Worm (Caenorhabditis elegans) whole organism, mixed stage, embryonic: ENCODE measurements around the gene C06A1.6.
A peak's percentile ranks its signal among the peaks of the same experiment; 100 is the strongest.

Experiments used
- M03D4.4 ChIP-seq: sonication (generic microtip); optimal IDR thresholded peaks from 2 replicates; lab custom pipeline; 2017; ENCODE audit warnings: mild to moderate bottlenecking, missing genetic modification characterization, missing compliant biosample characterization
- bed-3 ChIP-seq: fragments of 200-800 bp; sonication (Bioruptor generic); optimal IDR thresholded peaks from 3 replicates; lab custom pipeline; 2018; ENCODE audit warnings: mild to moderate bottlenecking, missing genetic modification characterization, moderate library complexity, missing compliant biosample characterization
- ceh-39 ChIP-seq: fragments of 150-350 bp; optimal IDR thresholded peaks from 2 replicates; lab custom pipeline; 2014; ENCODE audit warnings: missing biosample characterization, missing genetic modification characterization
- ceh-43 ChIP-seq: fragments of 200-800 bp; sonication (Bioruptor generic); optimal IDR thresholded peaks from 2 replicates; lab custom pipeline; 2018; ENCODE audit warnings: mild to moderate bottlenecking, missing genetic modification characterization, moderate library complexity, missing compliant biosample characterization
- ceh-83 ChIP-seq: fragments of 200-800 bp; sonication (Bioruptor generic); optimal IDR thresholded peaks from 2 replicates; lab custom pipeline; 2018; ENCODE audit warnings: mild to moderate bottlenecking, missing genetic modification characterization, missing compliant biosample characterization
- ces-1 ChIP-seq: fragments of 150-350 bp; optimal IDR thresholded peaks from 2 replicates; lab custom pipeline; 2014; ENCODE audit warnings: missing biosample characterization, missing genetic modification reagents, missing genetic modification characterization
- drap-1 ChIP-seq: fragments of 200-800 bp; sonication (Bioruptor generic); optimal IDR thresholded peaks from 3 replicates; lab custom pipeline; 2018; ENCODE audit warnings: mild to moderate bottlenecking, missing genetic modification characterization, missing compliant biosample characterization
- elt-1 ChIP-seq: sonication (generic microtip); optimal IDR thresholded peaks from 2 replicates; lab custom pipeline; 2017; ENCODE audit warnings: missing genetic modification characterization, mild to moderate bottlenecking, missing compliant biosample characterization, antibody characterized with exemption, moderate library complexity, borderline replicate concordance; ENCODE audit not compliant: insufficient read depth
- flh-1 ChIP-seq: fragments of 200-800 bp; sonication (Bioruptor generic); optimal IDR thresholded peaks from 2 replicates; lab custom pipeline; 2018; ENCODE audit warnings: mild to moderate bottlenecking, missing genetic modification characterization, moderate library complexity, missing compliant biosample characterization
- ham-2 ChIP-seq: fragments of 200-800 bp; sonication (Bioruptor generic); optimal IDR thresholded peaks from 2 replicates; lab custom pipeline; 2018; ENCODE audit warnings: mild to moderate bottlenecking, missing genetic modification characterization, missing compliant biosample characterization
- hlh-1 ChIP-seq: fragments of 150-350 bp; optimal IDR thresholded peaks from 2 replicates; lab custom pipeline; 2014; ENCODE audit warnings: missing biosample characterization, missing genetic modification reagents, missing genetic modification characterization
- lin-13 ChIP-seq: fragments of 150-350 bp; optimal IDR thresholded peaks from 2 replicates; lab custom pipeline; 2014; ENCODE audit warnings: missing biosample characterization, missing genetic modification characterization
- lsy-2 ChIP-seq: fragments of 150-350 bp; optimal IDR thresholded peaks from 2 replicates; lab custom pipeline; 2014; ENCODE audit warnings: missing biosample characterization, missing genetic modification characterization
- mab-5 ChIP-seq: fragments of 150-350 bp; optimal IDR thresholded peaks from 2 replicates; lab custom pipeline; 2014; ENCODE audit warnings: missing biosample characterization, missing genetic modification characterization
- mep-1 ChIP-seq: fragments of 150-350 bp; optimal IDR thresholded peaks from 2 replicates; lab custom pipeline; 2017; ENCODE audit warnings: missing biosample characterization, missing genetic modification reagents, missing genetic modification characterization, inconsistent platforms
- mls-2 ChIP-seq: sonication (generic microtip); optimal IDR thresholded peaks from 2 replicates; lab custom pipeline; 2016; ENCODE audit warnings: mild to moderate bottlenecking, missing genetic modification characterization, moderate library complexity, missing compliant biosample characterization
- nhr-2 ChIP-seq: fragments of 150-350 bp; optimal IDR thresholded peaks from 2 replicates; lab custom pipeline; 2014; ENCODE audit warnings: missing biosample characterization, missing genetic modification characterization
- nhr-28 ChIP-seq: fragments of 150-350 bp; optimal IDR thresholded peaks from 2 replicates; lab custom pipeline; 2014; ENCODE audit warnings: missing biosample characterization, missing genetic modification characterization
- nhr-76 ChIP-seq: sonication (generic microtip); optimal IDR thresholded peaks from 2 replicates; lab custom pipeline; 2017; ENCODE audit warnings: missing biosample characterization, missing genetic modification characterization
- pha-4 ChIP-seq: fragments of 150-350 bp; optimal IDR thresholded peaks from 2 replicates; lab custom pipeline; 2018; ENCODE audit warnings: missing biosample characterization, missing genetic modification reagents, missing genetic modification characterization
- sem-2 ChIP-seq: fragments of 200-800 bp; sonication (Bioruptor generic); optimal IDR thresholded peaks from 2 replicates; lab custom pipeline; 2018; ENCODE audit warnings: mild to moderate bottlenecking, missing genetic modification characterization, missing compliant biosample characterization
- snpc-4 ChIP-seq: fragments of 150-350 bp; optimal IDR thresholded peaks from 2 replicates; lab custom pipeline; 2014; ENCODE audit warnings: missing biosample characterization, missing genetic modification characterization
- sptf-1 ChIP-seq: sonication (generic microtip); optimal IDR thresholded peaks from 2 replicates; lab custom pipeline; 2017; ENCODE audit warnings: mild to moderate bottlenecking, missing genetic modification characterization, moderate library complexity, missing compliant biosample characterization
- tbx-8 ChIP-seq: fragments of 200-800 bp; sonication (Bioruptor generic); optimal IDR thresholded peaks from 2 replicates; lab custom pipeline; 2018; ENCODE audit warnings: mild to moderate bottlenecking, missing genetic modification characterization, moderate library complexity, missing compliant biosample characterization
- unc-120 ChIP-seq: sonication (generic microtip); optimal IDR thresholded peaks from 2 replicates; lab custom pipeline; 2017; ENCODE audit warnings: missing genetic modification characterization, missing compliant biosample characterization; ENCODE audit not compliant: poor library complexity, severe bottlenecking
- unc-39 ChIP-seq: fragments of 150-350 bp; optimal IDR thresholded peaks from 2 replicates; lab custom pipeline; 2014; ENCODE audit warnings: missing biosample characterization, missing genetic modification characterization
- unc-62 ChIP-seq: fragments of 150-350 bp; optimal IDR thresholded peaks from 2 replicates; lab custom pipeline; 2014; ENCODE audit warnings: missing biosample characterization, missing genetic modification reagents, missing genetic modification characterization
- ztf-11 ChIP-seq: fragments of 150-350 bp; optimal IDR thresholded peaks from 2 replicates; lab custom pipeline; 2014; ENCODE audit warnings: missing biosample characterization, missing genetic modification characterization

The C06A1.6 gene

ce11 chrII:10547311-10547710 lies 17.2 kb downstream of the C06A1.6 start:
- TF ChIP-seq ceh-43 (GFP tag; lab: Kevin White, UChicago) = no peak
- no peak for TF ChIP-seq nhr-28
- TF ChIP-seq pha-4 = no peak
- no peak for TF ChIP-seq M03D4.4 (tag; lab: Kevin White, UChicago)
- no peak for TF ChIP-seq snpc-4 (tag; lab: Kevin White, UChicago)
- TF ChIP-seq sptf-1 = no peak
- no peak for TF ChIP-seq bed-3
- TF ChIP-seq mab-5 (tag; lab: Kevin White, UChicago) = no peak
- no peak for TF ChIP-seq mep-1 (tag; lab: Kevin White, UChicago)

- no peak for TF ChIP-seq nhr-76 (tag; lab: Kevin White, UChicago)
- peak; percentile 76 for TF ChIP-seq unc-62
Measured at ce11 chrII:10546784-10547087, 17.7 kb downstream of the C06A1.6 start.

- TF ChIP-seq ceh-39 (tag; lab: Kevin White, UChicago) = no peak
- no peak for TF ChIP-seq bed-3
- TF ChIP-seq nhr-28 = no peak
- TF ChIP-seq hlh-1 (tag; lab: Kevin White, UChicago) = no peak
- no peak for TF ChIP-seq mab-5 (tag; lab: Kevin White, UChicago)
- no peak for TF ChIP-seq lsy-2 (tag; lab: Kevin White, UChicago)
- TF ChIP-seq ceh-83 (GFP tag; lab: Kevin White, UChicago) = no peak
- no peak for TF ChIP-seq unc-39 (tag; lab: Kevin White, UChicago)
- TF ChIP-seq lin-13 (tag; lab: Kevin White, UChicago) = no peak
- TF ChIP-seq snpc-4 (tag; lab: Kevin White, UChicago) = no peak
Measured at ce11 chrII:10545924-10546783, 18.3 kb downstream of the C06A1.6 start.

ce11 chrII:10545213-10545612 lies 19.3 kb downstream of the C06A1.6 start:
- TF ChIP-seq mep-1 (tag; lab: Kevin White, UChicago) = no peak
- no peak for TF ChIP-seq elt-1 (tag; lab: Kevin White, UChicago)
- TF ChIP-seq tbx-8 (GFP tag; lab: Kevin White, UChicago) = peak; percentile 10
- TF ChIP-seq sem-2 = peak; percentile 17
- no peak for TF ChIP-seq sptf-1
- TF ChIP-seq lin-13 (tag; lab: Kevin White, UChicago) = no peak
- TF ChIP-seq ces-1 (GFP tag; lab: Kevin White, UChicago) = no peak
- TF ChIP-seq unc-62 = no peak
- TF ChIP-seq flh-1 = no peak

ce11 chrII:10544374-10544908 lies 20.0 kb downstream of the C06A1.6 start:
- TF ChIP-seq lin-13 (tag; lab: Kevin White, UChicago) (no peak), flh-1 (no peak), drap-1 (no peak), unc-39 (tag; lab: Kevin White, UChicago) (no peak), nhr-28 (no peak), elt-1 (tag; lab: Kevin White, UChicago) (no peak), ceh-83 (GFP tag; lab: Kevin White, UChicago) (no peak), lsy-2 (tag; lab: Kevin White, UChicago) (no peak), unc-120 (no peak), snpc-4 (tag; lab: Kevin White, UChicago) (no peak), ham-2 (GFP tag; lab: Kevin White, UChicago) (no peak), nhr-2 (no peak), mls-2 (tag; lab: Kevin White, UChicago) (no peak), pha-4 (no peak), ztf-11 (no peak), unc-62 (no peak)
